Worm (Caenorhabditis elegans): ENCODE measurements around the gene Y105C5A.1268.
A peak's percentile ranks its signal among the peaks of the same experiment; 100 is the strongest.
"Not testable (repeated sequence)": the region's sequence is repeated elsewhere in the genome, so short reads cannot be mapped to it uniquely, and the experiment has no call there.

The Y105C5A.1268 gene

ce11 chrIV:15646418-15647220 lies at the start of gene Y105C5A.1268, which contains the start of gene Y105C5A.1272:
Gene Y105C5A.1268 (minus strand): TSS chrIV:15646468.
Gene Y105C5A.1272 (plus strand): TSS chrIV:15646992.
- peak; percentile 64 for TF ChIP-seq cog-1 (tag; optimal IDR thresholded peaks at IDR 0.05)
- peak; percentile 41; the same call in 1 of the 2 replicates for TF ChIP-seq ztf-23 (GFP tag; IDR thresholded peaks at IDR 0.05)
- peak; percentile 61; the same call in 1 of the 2 replicates for TF ChIP-seq flt-1 (GFP tag; IDR thresholded peaks at IDR 0.05)

ce11 chrIV:15695274-15695673 lies 49.0 kb upstream of the Y105C5A.1268 start:
- TF ChIP-seq ztf-23 (GFP tag; IDR thresholded peaks at IDR 0.05): no peak
- no peak for TF ChIP-seq med-1 (GFP tag; optimal IDR thresholded peaks at IDR 0.05; ENCODE audit: insufficient read depth)
- TF ChIP-seq tab-1 (GFP tag; IDR thresholded peaks at IDR 0.05): no peak
- no peak for TF ChIP-seq flt-1 (GFP tag; IDR thresholded peaks at IDR 0.05)
- no peak for TF ChIP-seq ref-1 (GFP tag; conservative IDR thresholded peaks at IDR 0.05)
- TF ChIP-seq cog-1 (tag; optimal IDR thresholded peaks at IDR 0.05): no peak
- no peak for TF ChIP-seq klf-2 (GFP tag; conservative IDR thresholded peaks at IDR 0.05)
- no peak for TF ChIP-seq ztf-29 (GFP tag; IDR thresholded peaks at IDR 0.05)
- TF ChIP-seq T22C8.4 (GFP tag; IDR thresholded peaks at IDR 0.05): no peak

DNA sequence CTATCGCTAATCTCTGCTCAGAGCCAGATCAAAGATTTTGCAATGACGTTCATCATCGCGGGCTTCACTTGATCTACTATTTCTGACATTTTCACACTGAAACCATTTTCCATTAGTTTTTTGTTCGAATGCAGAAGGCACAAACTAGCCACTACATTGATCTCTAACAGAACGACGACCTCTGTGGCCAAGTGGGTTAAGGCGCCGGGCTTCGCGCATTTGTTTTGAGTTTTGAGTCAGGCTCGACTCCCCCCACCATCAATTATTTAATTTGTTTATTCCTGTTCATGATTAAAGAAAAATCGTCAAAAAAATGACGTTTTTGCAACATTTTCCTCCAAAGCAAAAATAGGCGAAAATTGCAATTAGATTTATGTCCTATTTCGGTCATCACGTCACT lies 47.0 kb upstream of the Y105C5A.1268 start:
- TF ChIP-seq flt-1 (GFP tag; IDR thresholded peaks at IDR 0.05): no peak
- no peak for TF ChIP-seq T22C8.4 (GFP tag; IDR thresholded peaks at IDR 0.05)
- no peak for TF ChIP-seq tab-1 (GFP tag; IDR thresholded peaks at IDR 0.05)
- no peak for TF ChIP-seq ztf-23 (GFP tag; IDR thresholded peaks at IDR 0.05)
- TF ChIP-seq ref-1 (GFP tag; conservative IDR thresholded peaks at IDR 0.05): no peak
- TF ChIP-seq cog-1 (tag; optimal IDR thresholded peaks at IDR 0.05): no peak
- no peak for TF ChIP-seq klf-2 (GFP tag; conservative IDR thresholded peaks at IDR 0.05)
- TF ChIP-seq ztf-29 (GFP tag; IDR thresholded peaks at IDR 0.05): no peak
- TF ChIP-seq med-1 (GFP tag; optimal IDR thresholded peaks at IDR 0.05; ENCODE audit: insufficient read depth): no peak

DNA sequence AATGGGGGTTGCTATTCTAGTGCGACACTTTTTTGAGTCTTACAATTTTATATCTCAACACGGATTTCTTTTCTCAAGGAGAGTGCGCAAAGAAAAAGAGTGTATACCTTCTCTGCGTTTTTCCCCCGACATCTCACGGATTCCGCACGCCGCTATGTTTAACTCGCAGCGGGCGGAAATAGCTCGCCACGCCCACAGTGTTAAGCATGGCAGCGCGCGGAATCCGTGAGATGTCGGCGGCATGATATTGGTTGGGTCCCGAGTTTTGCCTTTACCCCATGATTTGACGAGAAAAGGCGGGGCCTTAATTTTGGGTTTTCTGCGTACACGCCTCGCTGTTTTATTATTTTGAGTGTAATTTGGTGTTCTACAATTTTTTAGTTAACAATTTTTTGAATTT lies 45.6 kb upstream of the Y105C5A.1268 start:
- TF ChIP-seq klf-2 (GFP tag; conservative IDR thresholded peaks at IDR 0.05) (no peak), cog-1 (tag; optimal IDR thresholded peaks at IDR 0.05) (no peak)

DNA sequence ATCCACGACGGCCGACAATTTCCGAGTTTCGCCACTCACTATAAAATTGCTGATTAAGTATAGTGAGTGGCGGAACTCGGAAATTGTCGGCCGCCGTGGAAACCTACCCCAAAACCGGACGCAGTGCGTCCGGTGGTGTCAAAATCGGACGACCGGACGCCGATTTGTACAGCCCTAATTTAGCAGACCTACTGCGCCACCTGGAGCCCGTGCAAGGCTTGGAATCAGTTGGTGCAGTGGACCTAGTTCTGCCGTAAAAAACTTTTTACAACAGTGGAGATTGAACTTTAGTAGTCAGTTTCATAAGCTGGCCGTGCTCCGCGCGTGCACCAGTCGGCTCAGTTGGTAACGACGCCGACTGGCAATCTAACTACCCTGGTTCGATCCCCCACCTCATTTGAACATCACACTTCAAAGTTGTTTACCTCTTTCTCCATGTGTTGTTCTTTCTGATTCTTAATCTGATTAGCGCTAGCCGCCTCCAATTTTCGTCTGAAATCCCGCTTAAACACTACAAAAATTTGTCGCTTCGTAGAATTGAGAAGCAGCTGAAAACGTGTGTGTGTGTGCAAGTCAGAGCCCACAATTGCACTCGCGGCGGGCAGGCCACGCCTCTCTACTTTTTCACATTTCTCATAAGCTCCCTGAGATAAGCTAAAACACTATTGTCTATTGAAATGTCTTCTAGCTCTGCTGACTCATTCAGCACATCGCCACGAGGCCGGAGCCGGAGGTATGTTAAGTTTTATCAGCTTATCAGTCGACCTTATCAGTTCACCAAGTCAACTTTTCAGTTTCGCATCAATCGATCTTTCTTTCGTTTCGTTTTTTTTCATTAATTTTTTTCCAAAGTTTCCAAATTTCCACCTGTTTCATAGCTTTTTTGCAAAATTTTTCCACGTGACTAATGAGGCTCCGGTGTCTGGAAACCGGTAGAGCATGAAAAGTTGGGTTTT lies 42.5 kb upstream of the Y105C5A.1268 start, which contains the start of gene Y105C5A.15:
Gene Y105C5A.15, plus strand, starts transcription at position 678 of the 956 bp plus-strand sequence.
- TF ChIP-seq klf-2 (GFP tag; conservative IDR thresholded peaks at IDR 0.05) (no peak), ref-1 (GFP tag; conservative IDR thresholded peaks at IDR 0.05) (no peak), ztf-23 (GFP tag; IDR thresholded peaks at IDR 0.05) (no peak), cog-1 (tag; optimal IDR thresholded peaks at IDR 0.05) (no peak), T22C8.4 (GFP tag; IDR thresholded peaks at IDR 0.05) (no peak), flt-1 (GFP tag; IDR thresholded peaks at IDR 0.05) (no peak), med-1 (GFP tag; optimal IDR thresholded peaks at IDR 0.05; ENCODE audit: insufficient read depth) (no peak), ztf-29 (GFP tag; IDR thresholded peaks at IDR 0.05) (no peak), tab-1 (GFP tag; IDR thresholded peaks at IDR 0.05) (no peak)

DNA sequence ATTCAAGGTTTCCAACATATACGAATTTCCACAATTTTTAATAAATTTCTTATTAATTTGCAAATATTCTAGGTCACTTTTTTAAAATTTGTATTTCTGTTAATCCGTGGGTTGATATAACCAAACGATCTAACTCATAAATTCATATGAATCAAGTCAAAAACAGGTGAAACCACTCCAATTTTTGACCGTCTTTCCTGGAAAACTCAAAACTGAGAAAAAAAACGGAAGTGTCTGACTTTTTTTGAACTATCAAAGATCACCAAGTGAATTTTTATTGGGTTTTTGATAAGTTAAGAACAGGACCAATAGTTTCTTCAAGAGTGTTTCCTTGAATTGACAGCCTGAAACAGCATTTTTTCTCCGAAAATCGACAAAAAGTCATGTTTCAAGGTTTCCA lies 41.6 kb upstream of the Y105C5A.1268 start:
- no peak for TF ChIP-seq T22C8.4 (GFP tag; IDR thresholded peaks at IDR 0.05)
- TF ChIP-seq med-1 (GFP tag; optimal IDR thresholded peaks at IDR 0.05; ENCODE audit: insufficient read depth): no peak
- TF ChIP-seq ztf-23 (GFP tag; IDR thresholded peaks at IDR 0.05): no peak
- TF ChIP-seq klf-2 (GFP tag; conservative IDR thresholded peaks at IDR 0.05): no peak
- no peak for TF ChIP-seq cog-1 (tag; optimal IDR thresholded peaks at IDR 0.05)
- no peak for TF ChIP-seq ref-1 (GFP tag; conservative IDR thresholded peaks at IDR 0.05)
- no peak for TF ChIP-seq ztf-29 (GFP tag; IDR thresholded peaks at IDR 0.05)
- no peak for TF ChIP-seq tab-1 (GFP tag; IDR thresholded peaks at IDR 0.05)
- no peak for TF ChIP-seq flt-1 (GFP tag; IDR thresholded peaks at IDR 0.05)

DNA sequence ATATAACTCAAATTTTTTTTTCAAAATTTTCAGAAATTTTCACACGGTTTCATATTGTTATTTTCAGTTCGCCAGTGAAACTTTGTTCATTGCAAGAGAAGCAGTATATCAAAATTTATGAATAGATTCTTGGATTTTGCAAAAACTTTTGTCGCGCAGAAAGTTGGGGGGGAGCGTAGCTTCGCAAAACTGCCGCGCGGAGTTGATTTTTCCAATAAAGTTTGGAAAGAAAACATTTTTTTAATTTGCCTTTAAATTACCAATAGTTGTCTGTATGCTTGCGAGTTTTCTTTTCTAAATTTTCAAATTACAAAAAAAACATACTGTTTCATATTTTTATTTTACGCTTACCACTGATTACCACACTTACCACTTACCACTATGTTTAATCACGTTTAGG lies 40.0 kb upstream of the Y105C5A.1268 start:
- TF ChIP-seq cog-1 (tag; optimal IDR thresholded peaks at IDR 0.05) (no peak), med-1 (GFP tag; optimal IDR thresholded peaks at IDR 0.05; ENCODE audit: insufficient read depth) (no peak), klf-2 (GFP tag; conservative IDR thresholded peaks at IDR 0.05) (no peak), ztf-29 (GFP tag; IDR thresholded peaks at IDR 0.05) (no peak), T22C8.4 (GFP tag; IDR thresholded peaks at IDR 0.05) (no peak), flt-1 (GFP tag; IDR thresholded peaks at IDR 0.05) (no peak), ref-1 (GFP tag; conservative IDR thresholded peaks at IDR 0.05) (no peak), ztf-23 (GFP tag; IDR thresholded peaks at IDR 0.05) (no peak), tab-1 (GFP tag; IDR thresholded peaks at IDR 0.05) (no peak)

DNA sequence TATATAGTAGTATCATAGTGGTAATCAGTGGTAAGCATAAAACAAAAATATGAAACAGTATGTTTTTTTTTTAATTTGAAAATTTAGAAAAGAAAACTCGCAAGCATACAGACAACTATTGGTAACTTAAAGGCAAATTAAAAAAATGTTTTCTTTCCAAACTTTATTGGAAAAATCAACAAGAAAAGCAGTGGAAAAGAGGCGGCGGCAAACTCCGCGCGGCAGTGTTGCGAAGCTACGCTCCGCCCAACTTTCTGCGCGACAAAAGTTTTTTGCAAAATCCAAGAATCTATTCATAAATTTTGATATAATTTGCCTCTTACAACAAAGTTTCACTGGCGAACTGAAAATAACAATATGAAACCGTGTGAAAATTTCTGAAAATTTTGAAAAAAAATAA lies 38.3 kb upstream of the Y105C5A.1268 start:
- no peak for TF ChIP-seq T22C8.4 (GFP tag; IDR thresholded peaks at IDR 0.05)
- TF ChIP-seq med-1 (GFP tag; optimal IDR thresholded peaks at IDR 0.05; ENCODE audit: insufficient read depth): no peak
- no peak for TF ChIP-seq ref-1 (GFP tag; conservative IDR thresholded peaks at IDR 0.05)
- TF ChIP-seq ztf-29 (GFP tag; IDR thresholded peaks at IDR 0.05): no peak
- TF ChIP-seq flt-1 (GFP tag; IDR thresholded peaks at IDR 0.05): no peak
- no peak for TF ChIP-seq ztf-23 (GFP tag; IDR thresholded peaks at IDR 0.05)
- TF ChIP-seq cog-1 (tag; optimal IDR thresholded peaks at IDR 0.05): no peak

- TF ChIP-seq T22C8.4 (GFP tag; IDR thresholded peaks at IDR 0.05); ref-1 (GFP tag; conservative IDR thresholded peaks at IDR 0.05); cog-1 (tag; optimal IDR thresholded peaks at IDR 0.05): not testable (repeated sequence)
Observed at ce11 chrIV:15681445-15681844, 35.2 kb upstream of the Y105C5A.1268 start, which contains the start of gene Y105C5A.26. Gene Y105C5A.26 (minus strand): TSS chrIV:15681545.

Data from whole organism, midembryonic.